Worm (Caenorhabditis elegans) whole organism, dauer: Measurements from ENCODE around the gene epac-1.
"Not testable (repeated sequence)": the region's sequence is repeated elsewhere in the genome, so short reads cannot be mapped to it uniquely, and the experiment has no call there.

Source experiments
- unc-62 ChIP-seq: sonication (generic microtip); optimal IDR thresholded peaks from 2 replicates; lab custom pipeline; 2017; ENCODE audit warnings: missing biosample characterization, missing genetic modification reagents, missing genetic modification characterization

epac-1 gene

ce11 chrIII:10194569-10194968, 5.6 kb downstream of the epac-1 start:
- TF ChIP-seq unc-62: no peak

- no peak for TF ChIP-seq unc-62
Measured at ce11 chrIII:10195911-10196310, 6.9 kb downstream of the epac-1 start.

ce11 chrIII:10196796-10197195, 7.8 kb downstream of the epac-1 start:
- TF ChIP-seq unc-62: no peak

- no peak for TF ChIP-seq unc-62
Measured at ce11 chrIII:10197416-10197815, 8.4 kb downstream of the epac-1 start, which contains the start of gene dod-6. Gene dod-6 (plus strand): TSS chrIII:10197716.

ce11 chrIII:10199052-10199451, 10.0 kb downstream of the epac-1 start, which contains the start of gene T20G5.8:
Gene T20G5.8 (plus strand): TSS chrIII:10199352.
- TF ChIP-seq unc-62: no peak

ce11 chrIII:10201235-10201634, 12.2 kb downstream of the epac-1 start, which contains the start of the genes T20G5.13 and T20G5.12:
Gene T20G5.13 (minus strand): TSS chrIII:10201335.
Gene T20G5.12 (plus strand): TSS chrIII:10201604.
- no peak for TF ChIP-seq unc-62

- no peak for TF ChIP-seq unc-62
Measured at ce11 chrIII:10202391-10202790, 13.4 kb downstream of the epac-1 start.

- no peak for TF ChIP-seq unc-62
Measured at ce11 chrIII:10202894-10203871, 14.2 kb downstream of the epac-1 start, which contains the start of gene chc-1. Gene chc-1 (plus strand): TSS chrIII:10203821.

- no peak for TF ChIP-seq unc-62
Measured at ce11 chrIII:10206352-10206751, 17.3 kb downstream of the epac-1 start.

ce11 chrIII:10209703-10210102, 20.7 kb downstream of the epac-1 start, which contains the start of gene T20G5.9:
Gene T20G5.9 (plus strand): TSS chrIII:10209840.
- TF ChIP-seq unc-62: no peak

ce11 chrIII:10211889-10212494, 23.0 kb downstream of the epac-1 start, which contains the start of the genes blos-1 and best-18:
Gene blos-1 (minus strand): TSS chrIII:10211946.
Gene best-18 (plus strand): TSS chrIII:10212396.
- TF ChIP-seq unc-62: no peak

ce11 chrIII:10214540-10214979, 25.5 kb downstream of the epac-1 start:
- no peak for TF ChIP-seq unc-62

- TF ChIP-seq unc-62: no peak
Measured at ce11 chrIII:10215882-10216281, 26.9 kb downstream of the epac-1 start.

ce11 chrIII:10216585-10217278, 27.7 kb downstream of the epac-1 start, which contains the start of gene cts-1:
Gene cts-1 (minus strand): TSS chrIII:10216635.
- TF ChIP-seq unc-62: no peak

ce11 chrIII:10218587-10218986, 29.6 kb downstream of the epac-1 start, which contains the start of the genes rde-4 and cox-14:
Gene rde-4 (minus strand): TSS chrIII:10218646.
Gene cox-14 (plus strand): TSS chrIII:10218942.
- no peak for TF ChIP-seq unc-62

- not testable (repeated sequence) for TF ChIP-seq unc-62
Measured at ce11 chrIII:10221860-10222259, 32.8 kb downstream of the epac-1 start, which contains the start of gene Y70G10A.4. Gene Y70G10A.4 (plus strand): TSS chrIII:10222160.
